Fruit fly (Drosophila melanogaster): ENCODE measurements around the gene sl.

sl gene

DNA sequence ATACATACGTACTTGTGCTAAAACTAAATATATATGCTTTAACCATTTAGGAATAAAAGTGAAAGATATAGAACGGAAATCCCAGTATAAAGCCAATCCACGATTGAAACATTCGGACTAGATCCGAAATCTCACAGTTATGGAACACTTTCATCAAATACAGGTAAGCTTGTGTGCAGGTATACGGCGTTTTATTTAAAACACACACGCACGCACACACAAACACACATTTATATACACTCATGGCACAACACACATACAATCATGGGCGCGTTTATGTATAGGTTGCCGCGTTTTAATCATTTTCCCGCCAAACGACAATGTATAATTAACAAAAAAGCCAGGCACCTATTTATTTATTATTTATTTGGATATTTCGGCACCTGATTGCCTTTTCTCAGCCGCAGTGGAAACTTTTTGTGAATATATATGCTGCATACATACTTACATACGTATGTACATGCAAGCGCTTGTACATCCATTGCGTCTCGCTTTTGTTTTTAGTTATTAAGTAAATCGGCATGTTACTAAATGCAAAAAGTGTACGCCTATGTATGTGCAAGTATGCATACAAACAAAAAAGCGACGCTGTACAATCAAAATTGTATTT, 15.8 kb upstream of the sl start:
- TF ChIP-seq svp (GFP tag) (peak; percentile 51), Eip78C (GFP tag) (no peak)

dm6 chrX:16335107-16335642, 14.9 kb upstream of the sl start:
- peak; percentile 45 for TF ChIP-seq CG11902 (GFP tag; optimal IDR thresholded peaks at IDR 0.05)
- peak; percentile 22 for TF ChIP-seq CG6854 (GFP tag; optimal IDR thresholded peaks at IDR 0.05)
- TF ChIP-seq Met (GFP tag; optimal IDR thresholded peaks at IDR 0.05): peak; percentile 79
- TF ChIP-seq Sox102F (GFP tag; optimal IDR thresholded peaks at IDR 0.05): peak; percentile 80
- peak; percentile 71 for TF ChIP-seq cyc (GFP tag; optimal IDR thresholded peaks at IDR 0.05)
- TF ChIP-seq OdsH (GFP tag; optimal IDR thresholded peaks at IDR 0.05): peak; percentile 85
- peak; percentile 62 for TF ChIP-seq CG8319 (GFP tag; optimal IDR thresholded peaks at IDR 0.05)
- TF ChIP-seq lz (GFP tag; optimal IDR thresholded peaks at IDR 0.05): peak; percentile 77
- TF ChIP-seq CG9139 (GFP tag; optimal IDR thresholded peaks at IDR 0.05): no peak
- TF ChIP-seq Eip93F (GFP tag; optimal IDR thresholded peaks at IDR 0.05): peak; percentile 20
- TF ChIP-seq dsx (GFP tag; optimal IDR thresholded peaks at IDR 0.05; ENCODE audit: poor library complexity, severe bottlenecking): peak; percentile 62
- TF ChIP-seq CG1621 (tag; optimal IDR thresholded peaks at IDR 0.05): no peak
- TF ChIP-seq CG31627 (GFP tag; optimal IDR thresholded peaks at IDR 0.05): peak; percentile 75
- peak; percentile 67 for TF ChIP-seq CG10669 (GFP tag; optimal IDR thresholded peaks at IDR 0.05)
- peak; percentile 91 for TF ChIP-seq Eip78C (GFP tag)
- peak; percentile 73 for TF ChIP-seq CG7368 (GFP tag; optimal IDR thresholded peaks at IDR 0.05)
- TF ChIP-seq fd59A (GFP tag; optimal IDR thresholded peaks at IDR 0.05): peak; percentile 35
- peak; percentile 25 to 62 for TF ChIP-seq ss (GFP tag; optimal IDR thresholded peaks at IDR 0.05)
- no peak for TF ChIP-seq Blimp-1 (GFP tag; optimal IDR thresholded peaks at IDR 0.05)
- peak; percentile 80 for TF ChIP-seq esn (GFP tag; optimal IDR thresholded peaks at IDR 0.05)
- peak; percentile 79 for TF ChIP-seq Sox14 (GFP tag; optimal IDR thresholded peaks at IDR 0.05)
- peak; percentile 86 for TF ChIP-seq CG6163 (GFP tag; IDR thresholded peaks at IDR 0.05)
- TF ChIP-seq Hr4 (GFP tag; optimal IDR thresholded peaks at IDR 0.05): peak; percentile 74
- TF ChIP-seq dac (GFP tag; optimal IDR thresholded peaks at IDR 0.05): peak; percentile 69
- peak; percentile 91 for TF ChIP-seq eg (GFP tag; IDR thresholded peaks at IDR 0.05)
- TF ChIP-seq achi (GFP tag; optimal IDR thresholded peaks at IDR 0.05): peak; percentile 80
- peak; percentile 67 for TF ChIP-seq vri (GFP tag; optimal IDR thresholded peaks at IDR 0.05)
- peak; percentile 76 for TF ChIP-seq CG8632 (GFP tag; optimal IDR thresholded peaks at IDR 0.05)
- peak; percentile 51 for TF ChIP-seq CG16779 (tag; optimal IDR thresholded peaks at IDR 0.05)
- peak; percentile 68 for TF ChIP-seq CG11294 (GFP tag; IDR thresholded peaks at IDR 0.05)
- peak; percentile 59 for TF ChIP-seq fkh (GFP tag; optimal IDR thresholded peaks at IDR 0.05)
- peak; percentile 84 for TF ChIP-seq CG3919 (GFP tag; optimal IDR thresholded peaks at IDR 0.05)
- TF ChIP-seq CG34406 (GFP tag; optimal IDR thresholded peaks at IDR 0.05): peak; percentile 71
- peak; percentile 73 for TF ChIP-seq Smox (GFP tag; optimal IDR thresholded peaks at IDR 0.05)
- TF ChIP-seq spab (GFP tag; optimal IDR thresholded peaks at IDR 0.05): peak; percentile 31
- TF ChIP-seq CG6808 (GFP tag; optimal IDR thresholded peaks at IDR 0.05): peak; percentile 39
- peak; percentile 35 to 81 for TF ChIP-seq salr (GFP tag; optimal IDR thresholded peaks at IDR 0.05)
- no peak for TF ChIP-seq CG6276 (GFP tag; optimal IDR thresholded peaks at IDR 0.05)
- TF ChIP-seq fd85E (GFP tag; optimal IDR thresholded peaks at IDR 0.05): peak; percentile 66
- peak; percentile 76 for TF ChIP-seq Hr39 (GFP tag; optimal IDR thresholded peaks at IDR 0.05)
- TF ChIP-seq CG6792 (GFP tag; optimal IDR thresholded peaks at IDR 0.05): peak; percentile 62
- no peak for TF ChIP-seq Hr38 (GFP tag; optimal IDR thresholded peaks at IDR 0.05)
- TF ChIP-seq Gug (GFP tag; IDR thresholded peaks at IDR 0.05): peak; percentile 78
- TF ChIP-seq pdm3 (GFP tag; optimal IDR thresholded peaks at IDR 0.05): peak; percentile 84
- TF ChIP-seq CG11762 (GFP tag; optimal IDR thresholded peaks at IDR 0.05; ENCODE audit: insufficient read depth): peak; percentile 80
- peak; percentile 81 for TF ChIP-seq CG32006 (GFP tag; optimal IDR thresholded peaks at IDR 0.05)
- TF ChIP-seq Ets21C (GFP tag; optimal IDR thresholded peaks at IDR 0.05): peak; percentile 70

Measured in whole organism, prepupa.